Worm (Caenorhabditis elegans) whole organism, dauer: ENCODE results near the gene cyn-9.

Source experiments
- unc-62 ChIP-seq: sonication (generic microtip); optimal IDR thresholded peaks from 2 replicates; lab custom pipeline; 2017; ENCODE audit warnings: missing biosample characterization, missing genetic modification reagents, missing genetic modification characterization

Gene cyn-9

ce11 chrIII:3716073-3716659 is 16.7 kb upstream of the cyn-9 start:
- TF ChIP-seq unc-62 (GFP tag; lab: Kevin White, UChicago), result no peak

ce11 chrIII:3713163-3713562 is 13.7 kb upstream of the cyn-9 start, which contains the start of gene nrde-1:
nrde-1 (plus strand) TSS chrIII:3713463.
- TF ChIP-seq unc-62 (GFP tag; lab: Kevin White, UChicago), result no peak

ce11 chrIII:3709030-3709429 is 9.6 kb upstream of the cyn-9 start, which contains the start of gene alkb-8:
alkb-8 (plus strand) TSS chrIII:3709330.
- TF ChIP-seq unc-62 (GFP tag; lab: Kevin White, UChicago), result no peak

DNA sequence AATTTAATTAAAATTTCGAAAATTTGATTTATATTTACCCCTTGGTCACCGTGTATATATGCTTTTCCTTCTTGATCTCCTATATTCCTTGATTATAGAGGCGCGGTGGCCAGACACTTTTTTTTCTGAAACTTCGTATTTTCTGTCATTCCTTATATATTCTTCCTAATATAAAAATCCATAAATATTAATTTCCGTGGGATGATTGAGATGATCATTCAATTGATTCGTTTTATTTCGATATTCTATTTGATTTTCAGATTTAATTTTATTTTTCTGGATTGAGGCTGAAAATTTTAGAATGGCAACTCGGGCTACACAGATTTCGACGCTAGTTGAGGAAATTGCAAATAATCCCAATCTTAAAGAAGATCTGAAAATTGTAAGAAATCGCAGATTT is 7.1 kb upstream of the cyn-9 start, which contains the start of gene dph-1:
Gene dph-1, plus strand, starts transcription at position 301 of the 400 bp plus-strand sequence.
- no peak for TF ChIP-seq unc-62 (GFP tag; lab: Kevin White, UChicago)

ce11 chrIII:3704967-3705366 is 5.5 kb upstream of the cyn-9 start, which contains the start of gene wdr-5.1:
wdr-5.1 (plus strand) TSS chrIII:3705285.
- no peak for TF ChIP-seq unc-62 (GFP tag; lab: Kevin White, UChicago)

DNA sequence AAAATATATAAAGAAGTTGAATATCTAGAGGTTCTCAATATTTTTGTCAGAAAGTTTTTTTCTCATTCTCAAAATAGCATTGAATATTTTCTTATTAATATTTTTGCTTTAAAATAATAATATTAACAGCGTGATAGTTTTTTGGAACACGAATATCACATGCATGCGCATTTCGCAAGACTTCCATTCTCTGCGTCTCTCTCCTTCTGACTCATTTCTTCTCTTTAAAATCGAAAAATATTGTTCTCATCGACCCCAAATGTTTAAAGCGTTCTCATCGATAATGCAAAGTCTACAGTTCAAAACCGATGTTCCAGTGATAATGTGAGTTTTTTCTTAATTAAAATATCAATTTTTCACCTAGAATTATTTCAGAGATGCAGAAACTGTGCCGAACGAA is 4.0 kb upstream of the cyn-9 start, which contains the start of gene C14B1.3:
Gene C14B1.3, plus strand, starts transcription at position 168 of the 400 bp plus-strand sequence.
- no peak for TF ChIP-seq unc-62 (GFP tag; lab: Kevin White, UChicago)

DNA sequence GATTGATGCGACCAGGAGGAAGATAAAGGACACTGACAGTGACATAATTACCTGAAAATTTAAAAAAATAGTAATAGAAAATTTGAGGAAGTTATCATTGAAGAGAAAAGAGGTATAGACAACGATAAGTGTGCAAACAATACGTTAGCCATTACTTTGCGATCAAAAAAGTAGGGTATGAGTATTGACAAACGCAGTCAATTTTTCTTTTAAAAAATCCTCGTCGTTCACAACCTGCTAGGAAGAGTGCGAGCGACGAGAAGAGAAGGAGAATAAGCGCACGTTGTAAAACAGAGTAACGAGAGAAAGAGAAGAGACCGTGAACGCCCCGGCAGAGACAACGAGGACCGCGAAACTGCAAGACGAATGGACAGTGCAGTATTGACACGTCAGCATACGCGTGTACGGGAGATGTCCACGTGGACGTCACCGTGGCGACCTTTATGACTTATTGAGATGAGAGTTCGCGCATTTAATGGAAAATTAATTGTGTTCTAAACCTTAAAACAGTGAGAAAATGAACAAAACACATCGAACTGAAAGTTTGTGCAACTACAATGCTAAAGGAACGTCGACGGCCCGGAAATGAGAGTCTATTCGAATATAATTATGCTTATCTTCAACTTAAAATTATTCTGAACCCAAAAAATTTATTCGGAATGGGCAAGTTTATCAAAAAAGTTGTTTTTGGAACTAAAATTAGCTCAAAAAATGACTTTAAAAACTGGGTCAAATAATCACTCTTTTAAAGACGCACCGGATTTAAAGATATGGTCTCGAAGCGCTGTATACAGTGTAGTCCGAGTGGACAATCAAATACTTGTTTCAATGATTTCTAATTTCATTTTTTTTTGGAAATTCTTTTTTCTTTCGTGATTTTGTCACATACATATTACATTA is 2.2 kb upstream of the cyn-9 start, which contains the start of the genes pdi-1 and C14B1.2:
Gene pdi-1, minus strand, starts transcription at position 51 of the 900 bp plus-strand sequence.
Gene C14B1.2, plus strand, starts transcription at position 850 of the 900 bp plus-strand sequence.
- no peak for TF ChIP-seq unc-62 (GFP tag; lab: Kevin White, UChicago)

- TF ChIP-seq unc-62 (GFP tag; lab: Kevin White, UChicago), result no peak
These were observed 1.1 kb downstream of the cyn-9 start for ce11 chrIII:3698366-3698765.

ce11 chrIII:3694572-3694971 is 4.9 kb downstream of the cyn-9 start, which contains the start of gene npr-15:
npr-15 (minus strand) TSS chrIII:3694672.
- TF ChIP-seq unc-62 (GFP tag; lab: Kevin White, UChicago), result no peak

ce11 chrIII:3692516-3692915 is 6.9 kb downstream of the cyn-9 start:
- TF ChIP-seq unc-62 (GFP tag; lab: Kevin White, UChicago), result no peak

ce11 chrIII:3682869-3683403 is 16.5 kb downstream of the cyn-9 start:
- no peak for TF ChIP-seq unc-62 (GFP tag; lab: Kevin White, UChicago)

- TF ChIP-seq unc-62 (GFP tag; lab: Kevin White, UChicago), result no peak
These were observed 18.0 kb downstream of the cyn-9 start for ce11 chrIII:3681351-3681938.

ce11 chrIII:3679083-3679482 is 20.4 kb downstream of the cyn-9 start:
- TF ChIP-seq unc-62 (GFP tag; lab: Kevin White, UChicago), result no peak

ce11 chrIII:3677378-3677777 is 22.1 kb downstream of the cyn-9 start:
- TF ChIP-seq unc-62 (GFP tag; lab: Kevin White, UChicago), result no peak

DNA sequence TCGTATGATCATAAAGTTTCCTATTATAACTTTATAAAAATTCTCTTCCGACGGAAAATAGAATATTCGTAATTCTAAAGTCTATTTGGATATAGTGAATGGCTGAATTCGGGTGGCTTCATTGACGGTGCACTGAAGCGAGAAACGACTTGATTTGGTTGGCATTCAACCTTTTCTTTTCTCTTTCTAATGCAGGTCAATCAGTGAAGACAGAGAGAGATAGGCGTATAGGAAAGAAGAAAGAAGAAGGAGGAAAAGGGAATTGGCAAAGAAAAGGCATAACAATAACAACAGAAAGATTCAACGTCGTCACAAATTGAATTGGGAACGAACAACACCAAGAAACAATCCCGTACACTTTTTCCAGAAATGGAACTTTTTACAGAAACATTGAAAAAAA is 24.0 kb downstream of the cyn-9 start:
- no peak for TF ChIP-seq unc-62 (GFP tag; lab: Kevin White, UChicago)
